Worm (Caenorhabditis elegans) whole organism, young adult: ENCODE measurements around the gene srd-47.

Experiments used
- lin-35 ChIP-seq, 3 experiments: fragments of 150-350 bp in 2 of 3; sonication (generic microtip) in 1 of 3; optimal IDR thresholded peaks; 2 replicates each; lab custom pipeline; 2014 to 2018; ENCODE audit warnings: missing biosample characterization in 3 of 3, missing genetic modification characterization in 3 of 3, missing genetic modification reagents in 3 of 3
- snpc-4 ChIP-seq, 5 experiments: fragments of 150-350 bp in 1 of 5; sonication (generic microtip) in 4 of 5; optimal IDR thresholded peaks; 2 replicates each; lab custom pipeline; 2014 to 2018; ENCODE audit warnings: missing genetic modification characterization in 5 of 5, missing biosample characterization in 3 of 5, antibody characterized with exemption in 2 of 5, mild to moderate bottlenecking in 2 of 5, missing compliant biosample characterization in 2 of 5, missing genotype in 2 of 5, moderate library complexity in 2 of 5, missing genetic modification reagents in 1 of 5

- TF ChIP-seq snpc-4 (GFP tag; optimal IDR thresholded peaks at IDR 0.05; lab: Kevin White, UChicago) (no peak), snpc-4 (tag; optimal IDR thresholded peaks at IDR 0.05; lab: Kevin White, UChicago) (no peak), lin-35 (GFP tag; optimal IDR thresholded peaks at IDR 0.05; lab: Kevin White, UChicago) (no peak)
These were observed 49.3 kb upstream of the srd-47 start for ce11 chrX:12284161-12284560.
